Worm (Caenorhabditis elegans): Measurements from ENCODE around the gene sptf-2.

The sptf-2 gene

DNA sequence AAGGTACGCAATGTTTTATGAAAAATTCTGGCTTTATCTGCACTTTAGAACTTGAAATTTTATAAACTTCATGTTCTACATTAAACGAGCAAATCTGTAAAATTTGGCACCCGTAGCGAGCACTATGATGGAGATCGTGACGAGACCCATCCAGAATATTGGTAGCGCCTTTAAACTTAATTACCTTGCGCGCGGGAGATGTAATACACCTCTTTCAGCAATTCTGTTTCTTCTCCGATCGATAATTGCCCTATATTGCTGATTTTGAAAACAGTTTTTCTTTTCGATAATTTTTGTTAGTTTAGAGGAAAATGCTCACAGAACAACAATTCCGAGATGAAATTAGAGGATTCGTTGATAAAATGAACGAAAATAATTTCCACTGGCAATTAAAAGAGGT is 33.6 kb downstream of the sptf-2 start, which contains the start of gene atg-10:
Gene atg-10, plus strand, starts transcription at position 301 of the 400 bp plus-strand sequence.
- TF ChIP-seq egl-27 (tag; optimal IDR thresholded peaks at IDR 0.05): no peak
- TF ChIP-seq F49E8.2 (tag; optimal IDR thresholded peaks at IDR 0.05; ENCODE audit: borderline replicate concordance): no peak
- TF ChIP-seq snpc-1.2 (GFP tag; IDR thresholded peaks at IDR 0.05): no peak
- TF ChIP-seq unc-62 (GFP tag; optimal IDR thresholded peaks at IDR 0.05 in 1 of 2): peak in 1 of 2 experiments; percentile 5
- TF ChIP-seq unc-62 (tag; optimal IDR thresholded peaks at IDR 0.05): no peak
- peak; percentile 43 for TF ChIP-seq ama-1 (optimal IDR thresholded peaks at IDR 0.05)
- TF ChIP-seq lsy-2 (tag; optimal IDR thresholded peaks at IDR 0.05): no peak
- TF ChIP-seq attf-4 (tag; optimal IDR thresholded peaks at IDR 0.05): no peak

- TF ChIP-seq Y75B8A.6 (GFP tag; IDR thresholded peaks at IDR 0.05): no peak
- TF ChIP-seq snpc-4 (tag; optimal IDR thresholded peaks at IDR 0.05): no peak
- TF ChIP-seq mxl-3 (GFP tag; optimal IDR thresholded peaks at IDR 0.05): peak; percentile 24
- peak; percentile 22 for TF ChIP-seq dve-1 (tag; optimal IDR thresholded peaks at IDR 0.05; ENCODE audit: insufficient read depth)
- TF ChIP-seq rbr-2 (tag; optimal IDR thresholded peaks at IDR 0.05): peak; percentile 16
- no peak for TF ChIP-seq F44E2.7 (GFP tag; IDR thresholded peaks at IDR 0.05)
- TF ChIP-seq daf-16 (GFP tag; optimal IDR thresholded peaks at IDR 0.05): no peak
- TF ChIP-seq daf-16 (tag; optimal IDR thresholded peaks at IDR 0.05): no peak
- TF ChIP-seq tra-1 (GFP tag; IDR thresholded peaks at IDR 0.05): no peak
- no peak for TF ChIP-seq hlh-30 (tag; optimal IDR thresholded peaks at IDR 0.05; ENCODE audit: insufficient read depth)
- TF ChIP-seq jun-1 (tag; optimal IDR thresholded peaks at IDR 0.05): no peak
- TF ChIP-seq lin-38 (GFP tag; IDR thresholded peaks at IDR 0.05): peak; percentile 90
- TF ChIP-seq dpl-1 (GFP tag; optimal IDR thresholded peaks at IDR 0.05): peak; percentile 49
- no peak for TF ChIP-seq duxl-1 (tag; optimal IDR thresholded peaks at IDR 0.05; ENCODE audit: poor library complexity)
- peak; percentile 16 for TF ChIP-seq nhr-77 (tag; optimal IDR thresholded peaks at IDR 0.05)
- TF ChIP-seq mdl-1 (tag; optimal IDR thresholded peaks at IDR 0.05): peak in 1 of 2 experiments; percentile 75
- peak; percentile 53 for TF ChIP-seq mes-2 (tag; optimal IDR thresholded peaks at IDR 0.05; ENCODE audit: poor library complexity, severe bottlenecking)
- TF ChIP-seq fkh-10 (GFP tag; optimal IDR thresholded peaks at IDR 0.05): no peak
- TF ChIP-seq zfp-2 (tag; optimal IDR thresholded peaks at IDR 0.05): no peak
- TF ChIP-seq hif-1 (tag; optimal IDR thresholded peaks at IDR 0.05): peak in 1 of 2 experiments; percentile 3
- TF ChIP-seq attf-4 (tag; optimal IDR thresholded peaks at IDR 0.05): no peak
- no peak for TF ChIP-seq Y105C5A.15 (GFP tag; IDR thresholded peaks at IDR 0.05)
- TF ChIP-seq mxl-2 (GFP tag; conservative IDR thresholded peaks at IDR 0.05): no peak
- TF ChIP-seq pqm-1 (tag; optimal IDR thresholded peaks at IDR 0.05): no peak
These were observed 36.3 kb downstream of the sptf-2 start, which contains the start of the genes piga-1 and eif-2Bepsilon for ce11 chrII:8661539-8661938. Gene piga-1 (minus strand): TSS chrII:8661712. Gene eif-2Bepsilon (plus strand): TSS chrII:8661869.

- no peak for TF ChIP-seq tag-97 (GFP tag; IDR thresholded peaks at IDR 0.05)
- TF ChIP-seq F26F4.8 (GFP tag; conservative IDR thresholded peaks at IDR 0.05): no peak
- TF ChIP-seq unc-62 (GFP tag; optimal IDR thresholded peaks at IDR 0.05 in 1 of 2): peak in 1 of 2 experiments; percentile 34
- no peak for TF ChIP-seq unc-62 (tag; optimal IDR thresholded peaks at IDR 0.05)
- no peak for TF ChIP-seq madf-9 (GFP tag; conservative IDR thresholded peaks at IDR 0.05)
- TF ChIP-seq ama-1 (optimal IDR thresholded peaks at IDR 0.05): peak; percentile 11
These were observed 39.3 kb downstream of the sptf-2 start, which contains the start of gene etc-1 for ce11 chrII:8664533-8664932. Gene etc-1 (plus strand): TSS chrII:8664833.

ce11 chrII:8668871-8669270 is 43.6 kb downstream of the sptf-2 start:
- TF ChIP-seq skn-1 (tag; optimal IDR thresholded peaks at IDR 0.05) (no peak), F49E8.2 (tag; optimal IDR thresholded peaks at IDR 0.05; ENCODE audit: borderline replicate concordance) (no peak), madf-5 (GFP tag; IDR thresholded peaks at IDR 0.05) (no peak), lim-7 (GFP tag; IDR thresholded peaks at IDR 0.05) (no peak)

Measured in whole organism, L4 larva.